Worm (Caenorhabditis elegans): ENCODE results near the gene ucr-2.3.

DNA sequence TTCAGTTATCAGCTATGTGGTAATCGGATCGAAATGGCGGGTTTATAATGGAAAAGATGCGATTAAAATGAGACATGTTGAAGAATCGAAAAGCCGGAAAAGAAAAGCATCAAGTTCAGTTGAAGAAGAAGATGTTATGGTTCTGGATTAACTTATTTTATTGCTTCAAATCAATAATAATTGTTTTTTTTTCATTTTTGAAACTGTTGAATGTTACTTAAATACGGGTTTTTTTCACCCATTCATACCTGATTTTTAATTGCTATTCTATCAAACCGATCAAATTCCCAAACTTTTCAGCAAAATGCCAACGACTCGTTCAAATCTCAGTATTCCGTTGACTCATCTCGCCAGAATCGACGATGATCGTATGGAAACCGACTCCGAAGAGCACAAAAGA lies 19.8 kb upstream of the ucr-2.3 start, which contains the start of gene exos-4.2:
- TF ChIP-seq dao-5 (tag; optimal IDR thresholded peaks at IDR 0.05), result no peak
- no peak for TF ChIP-seq W03F9.2 (tag; optimal IDR thresholded peaks at IDR 0.05)
- TF ChIP-seq him-1 (tag; optimal IDR thresholded peaks at IDR 0.05), result no peak

All from whole organism, L4/young adult.